Fruit fly (Drosophila melanogaster): ENCODE results near the gene LysP.

Gene LysP

dm6 chr3L:1247627-1248295 is 29.3 kb upstream of the LysP start, which contains the start of the genes Psf1 and Sac1 (continued):
- no peak for TF ChIP-seq prd (optimal IDR thresholded peaks at IDR 0.05)
- TF ChIP-seq prd (GFP tag; IDR thresholded peaks at IDR 0.05), result peak; percentile 71
- TF ChIP-seq Myb (GFP tag; optimal IDR thresholded peaks at IDR 0.05), result peak; percentile 35
- peak; percentile 91 for TF ChIP-seq Doc3 (GFP tag; IDR thresholded peaks at IDR 0.05; ENCODE audit: partially characterized antibody)
- no peak for TF ChIP-seq CG11398 (GFP tag; optimal IDR thresholded peaks at IDR 0.05)
- no peak for TF ChIP-seq cwo (GFP tag; optimal IDR thresholded peaks at IDR 0.05)
- TF ChIP-seq CG2889 (GFP tag; IDR thresholded peaks at IDR 0.05), result no peak
- no peak for TF ChIP-seq org-1 (GFP tag; optimal IDR thresholded peaks at IDR 0.05)
- no peak for TF ChIP-seq CG6854 (GFP tag; optimal IDR thresholded peaks at IDR 0.05)
- TF ChIP-seq CG16779 (GFP tag; IDR thresholded peaks at IDR 0.05), result no peak
- no peak for TF ChIP-seq stc (GFP tag; IDR thresholded peaks at IDR 0.05)
- peak; percentile 38 for TF ChIP-seq CG8089 (GFP tag; optimal IDR thresholded peaks at IDR 0.05)
- TF ChIP-seq CG12769 (tag; optimal IDR thresholded peaks at IDR 0.05), result no peak
- TF ChIP-seq Awh (GFP tag; IDR thresholded peaks at IDR 0.05), result no peak
- TF ChIP-seq ap (GFP tag; IDR thresholded peaks at IDR 0.05), result no peak
- TF ChIP-seq CG2199 (GFP tag; IDR thresholded peaks at IDR 0.05), result no peak
- peak in 1 of 3 experiments; percentile 53 for TF ChIP-seq lola (GFP tag; optimal IDR thresholded peaks at IDR 0.05)
- peak; percentile 49; the same call in 1 of the 2 replicates for TF ChIP-seq CG6272 (GFP tag; IDR thresholded peaks at IDR 0.05)
- no peak for TF ChIP-seq CG32767 (GFP tag; IDR thresholded peaks at IDR 0.05)
- TF ChIP-seq Rx (GFP tag; IDR thresholded peaks at IDR 0.05), result no peak
- TF ChIP-seq Deaf1 (tag; optimal IDR thresholded peaks at IDR 0.05), result no peak
- peak; percentile 56 for TF ChIP-seq CG15514 (GFP tag; optimal IDR thresholded peaks at IDR 0.05)
- TF ChIP-seq CG13296 (GFP tag; optimal IDR thresholded peaks at IDR 0.05), result peak; percentile 4
- TF ChIP-seq E2f2 (GFP tag; IDR thresholded peaks at IDR 0.05), result 0 out of 2 replicates have a peak, but pooled peaks have one; percentile 15
- TF ChIP-seq Ets65A (GFP tag), result peak; percentile 96
- no peak; the same call in 1 of the 2 replicates for TF ChIP-seq lmd (GFP tag; IDR thresholded peaks at IDR 0.05)
- TF ChIP-seq bowl (GFP tag; IDR thresholded peaks at IDR 0.05), result no peak
- no peak for TF ChIP-seq kah (GFP tag; optimal IDR thresholded peaks at IDR 0.05)
- TF ChIP-seq Hand (GFP tag; optimal IDR thresholded peaks at IDR 0.05), result no peak
- TF ChIP-seq Sry-β (GFP tag; optimal IDR thresholded peaks at IDR 0.05), result peak; percentile 81
- peak; percentile 30 for TF ChIP-seq tin (GFP tag; optimal IDR thresholded peaks at IDR 0.05)
- TF ChIP-seq CG7839 (tag; optimal IDR thresholded peaks at IDR 0.05), result peak; percentile 36
- no peak for TF ChIP-seq sima (GFP tag; optimal IDR thresholded peaks at IDR 0.05)
- no peak for TF ChIP-seq twi (tag; optimal IDR thresholded peaks at IDR 0.05)
- no peak for TF ChIP-seq CG1602 (GFP tag; optimal IDR thresholded peaks at IDR 0.05)
- no peak for TF ChIP-seq en (GFP tag; optimal IDR thresholded peaks at IDR 0.05)
- TF ChIP-seq CG11504 (tag; optimal IDR thresholded peaks at IDR 0.05), result no peak
- no peak for TF ChIP-seq gem (tag; optimal IDR thresholded peaks at IDR 0.05)
- peak; percentile 66 for TF ChIP-seq CHES-1-like (GFP tag; optimal IDR thresholded peaks at IDR 0.05)
- no peak for TF ChIP-seq CG31224 (GFP tag; IDR thresholded peaks at IDR 0.05)
- peak; percentile 68 for TF ChIP-seq CG17186 (GFP tag; optimal IDR thresholded peaks at IDR 0.05)
- TF ChIP-seq slou (GFP tag; optimal IDR thresholded peaks at IDR 0.05), result no peak
- TF ChIP-seq CG34224 (GFP tag; IDR thresholded peaks at IDR 0.05; ENCODE audit: partially characterized antibody), result peak; percentile 79
- TF ChIP-seq CG5953 (GFP tag; IDR thresholded peaks at IDR 0.05), result no peak
- peak; percentile 68 for TF ChIP-seq mam (GFP tag; optimal IDR thresholded peaks at IDR 0.05)
- no peak for TF ChIP-seq Eip74EF (GFP tag; optimal IDR thresholded peaks at IDR 0.05)
- TF ChIP-seq ewg (GFP tag; optimal IDR thresholded peaks at IDR 0.05), result peak; percentile 28
- TF ChIP-seq CG6654 (GFP tag; optimal IDR thresholded peaks at IDR 0.05), result no peak
- peak; percentile 60 for TF ChIP-seq CG15601 (tag; optimal IDR thresholded peaks at IDR 0.05)
- no peak for TF ChIP-seq gro (GFP tag; optimal IDR thresholded peaks at IDR 0.05)
